Fruit fly (Drosophila melanogaster) whole organism, prepupa: ENCODE results near the gene Fer3HCH.

Experiments used
- Blimp-1 ChIP-seq: fragments of 200-800 bp; sonication (Bioruptor generic); optimal IDR thresholded peaks from 3 replicates; lab custom pipeline; 2017; ENCODE audit warnings: missing biosample characterization, missing genetic modification characterization, mild to moderate bottlenecking, moderate library complexity, missing genetic modification reagents
- CG10631 ChIP-seq: fragments of 200-800 bp; sonication (Bioruptor generic); optimal IDR thresholded peaks from 2 replicates; lab custom pipeline; 2016; ENCODE audit warnings: missing biosample characterization, missing genetic modification characterization
- CG10669 ChIP-seq: fragments of 200-800 bp; sonication (Bioruptor generic); optimal IDR thresholded peaks from 3 replicates; lab custom pipeline; 2018; ENCODE audit warnings: missing biosample characterization, mild to moderate bottlenecking, missing genetic modification characterization, moderate library complexity
- CG11294 ChIP-seq: fragments of 200-800 bp; sonication (Bioruptor generic); IDR thresholded peaks from 2 replicates; pipeline ENCODE4 v1.3.6; 2022; ENCODE audit warnings: missing biosample characterization, missing genetic modification characterization
- CG11902 ChIP-seq: fragments of 200-800 bp; sonication (Bioruptor generic); optimal IDR thresholded peaks from 3 replicates; lab custom pipeline; 2016; ENCODE audit warnings: missing biosample characterization, missing genetic modification characterization
- CG1621 ChIP-seq: fragments of 200-800 bp; sonication (Bioruptor generic); optimal IDR thresholded peaks from 3 replicates; lab custom pipeline; 2018; ENCODE audit warnings: missing biosample characterization, mild to moderate bottlenecking, missing genetic modification characterization
- CG16779 ChIP-seq: fragments of 200-800 bp; sonication (Bioruptor generic); optimal IDR thresholded peaks from 3 replicates; lab custom pipeline; 2017; ENCODE audit warnings: missing biosample characterization, mild to moderate bottlenecking, missing genetic modification characterization
- CG3032 ChIP-seq: fragments of 200-800 bp; optimal IDR thresholded peaks from 2 replicates; lab custom pipeline; 2019; ENCODE audit warnings: missing biosample characterization, mild to moderate bottlenecking, missing genetic modification characterization, moderate library complexity
- CG31627 ChIP-seq: fragments of 200-800 bp; sonication (Bioruptor generic); optimal IDR thresholded peaks from 3 replicates; lab custom pipeline; 2016; ENCODE audit warnings: missing biosample characterization, missing genetic modification characterization
- CG32006 ChIP-seq: fragments of 200-800 bp; sonication (Bioruptor generic); optimal IDR thresholded peaks from 3 replicates; lab custom pipeline; 2017; ENCODE audit warnings: missing biosample characterization, mild to moderate bottlenecking, missing genetic modification characterization
- CG4318 ChIP-seq: fragments of 200-800 bp; sonication (Bioruptor generic); optimal IDR thresholded peaks from 3 replicates; lab custom pipeline; 2017; ENCODE audit warnings: missing biosample characterization, mild to moderate bottlenecking, missing genetic modification characterization
- CG6163 ChIP-seq: fragments of 200-800 bp; sonication (Bioruptor generic); IDR thresholded peaks from 3 replicates; pipeline ENCODE4 v1.3.6; 2022; ENCODE audit warnings: missing biosample characterization, missing genetic modification characterization
- CG6276 ChIP-seq: fragments of 200-800 bp; sonication (Bioruptor generic); optimal IDR thresholded peaks from 2 replicates; lab custom pipeline; 2017; ENCODE audit warnings: missing biosample characterization, mild to moderate bottlenecking, missing genetic modification characterization
- CG6792 ChIP-seq: fragments of 200-800 bp; sonication (Bioruptor generic); optimal IDR thresholded peaks from 3 replicates; lab custom pipeline; 2016; ENCODE audit warnings: missing biosample characterization, missing genetic modification characterization
- CG6808 ChIP-seq: fragments of 200-800 bp; sonication (Bioruptor generic); optimal IDR thresholded peaks from 3 replicates; lab custom pipeline; 2017; ENCODE audit warnings: missing biosample characterization, missing genetic modification characterization, mild to moderate bottlenecking, moderate library complexity, missing genetic modification reagents
- CG6854 ChIP-seq: fragments of 200-800 bp; sonication (Bioruptor generic); optimal IDR thresholded peaks from 2 replicates; lab custom pipeline; 2017; ENCODE audit warnings: missing biosample characterization, mild to moderate bottlenecking, missing genetic modification characterization
- CG7368 ChIP-seq: fragments of 200-800 bp; sonication (Bioruptor generic); optimal IDR thresholded peaks from 3 replicates; lab custom pipeline; 2016; ENCODE audit warnings: missing biosample characterization, missing genetic modification characterization
- CG8119 ChIP-seq: fragments of 200-800 bp; sonication (Bioruptor generic); IDR thresholded peaks from 3 replicates; pipeline ENCODE4 v1.3.6; 2022; ENCODE audit warnings: missing biosample characterization, missing genetic modification characterization
- CG8319 ChIP-seq: fragments of 200-800 bp; sonication (Bioruptor generic); optimal IDR thresholded peaks from 3 replicates; lab custom pipeline; 2016; ENCODE audit warnings: missing biosample characterization, missing genetic modification characterization
- CG9139 ChIP-seq: fragments of 200-800 bp; sonication (Bioruptor generic); optimal IDR thresholded peaks from 3 replicates; lab custom pipeline; 2017; ENCODE audit warnings: missing biosample characterization, mild to moderate bottlenecking, missing genetic modification characterization
- Eip75B ChIP-seq: fragments of 200-800 bp; sonication (Bioruptor generic); optimal IDR thresholded peaks from 3 replicates; lab custom pipeline; 2016; ENCODE audit warnings: missing biosample characterization, missing genetic modification characterization
- Eip78C ChIP-seq: fragments of 200-800 bp; sonication (Bioruptor generic); peaks from one replicate; lab custom pipeline; 2016; ENCODE audit warnings: missing biosample characterization, missing genetic modification characterization
- Ets21C ChIP-seq: fragments of 200-800 bp; sonication (Bioruptor generic); optimal IDR thresholded peaks from 3 replicates; lab custom pipeline; 2016; ENCODE audit warnings: missing biosample characterization, missing genetic modification characterization
- Ets96B ChIP-seq: fragments of 200-800 bp; optimal IDR thresholded peaks from 2 replicates; lab custom pipeline; 2019; ENCODE audit warnings: missing biosample characterization, mild to moderate bottlenecking, missing genetic modification characterization, moderate library complexity
- Gug ChIP-seq: fragments of 200-800 bp; sonication (Bioruptor generic); IDR thresholded peaks from 2 replicates; pipeline ENCODE4 v1.3.6; 2022; ENCODE audit warnings: missing biosample characterization, missing genetic modification characterization
- Hr39 ChIP-seq: fragments of 200-800 bp; sonication (Bioruptor generic); optimal IDR thresholded peaks from 2 replicates; lab custom pipeline; 2016; ENCODE audit warnings: missing biosample characterization, missing genetic modification characterization
- Hr4 ChIP-seq: fragments of 200-800 bp; sonication (Bioruptor generic); optimal IDR thresholded peaks from 3 replicates; lab custom pipeline; 2016; ENCODE audit warnings: missing biosample characterization, missing genetic modification characterization
- Lpt ChIP-seq: fragments of 200-800 bp; sonication (Bioruptor generic); optimal IDR thresholded peaks from 3 replicates; lab custom pipeline; 2016; ENCODE audit warnings: missing biosample characterization, missing genetic modification characterization
- Met ChIP-seq: fragments of 200-800 bp; sonication (Bioruptor generic); optimal IDR thresholded peaks from 3 replicates; lab custom pipeline; 2016; ENCODE audit warnings: missing biosample characterization, missing genetic modification characterization
- OdsH ChIP-seq: fragments of 200-800 bp; sonication (Bioruptor generic); optimal IDR thresholded peaks from 3 replicates; lab custom pipeline; 2016; ENCODE audit warnings: missing biosample characterization, missing genetic modification characterization
- Smox ChIP-seq: fragments of 200-800 bp; sonication (Bioruptor generic); optimal IDR thresholded peaks from 3 replicates; lab custom pipeline; 2016; ENCODE audit warnings: missing biosample characterization, missing genetic modification characterization
- Sox102F ChIP-seq: fragments of 200-800 bp; sonication (Bioruptor generic); optimal IDR thresholded peaks from 2 replicates; lab custom pipeline; 2016; ENCODE audit warnings: missing biosample characterization, mild to moderate bottlenecking, missing genetic modification characterization
- Sox14 ChIP-seq: fragments of 200-800 bp; sonication (Bioruptor generic); optimal IDR thresholded peaks from 3 replicates; lab custom pipeline; 2016; ENCODE audit warnings: missing biosample characterization, missing genetic modification characterization
- achi ChIP-seq: fragments of 200-800 bp; sonication (Bioruptor generic); optimal IDR thresholded peaks from 3 replicates; lab custom pipeline; 2016; ENCODE audit warnings: missing biosample characterization, missing genetic modification characterization
- cyc ChIP-seq: fragments of 200-800 bp; sonication (Bioruptor generic); optimal IDR thresholded peaks from 3 replicates; lab custom pipeline; 2016; ENCODE audit warnings: missing biosample characterization, missing genetic modification characterization
- dac ChIP-seq: fragments of 200-800 bp; sonication (Bioruptor generic); optimal IDR thresholded peaks from 2 replicates; lab custom pipeline; 2017; ENCODE audit warnings: missing biosample characterization, mild to moderate bottlenecking, missing genetic modification characterization
- dsx ChIP-seq: fragments of 200-800 bp; optimal IDR thresholded peaks from 3 replicates; lab custom pipeline; 2019; ENCODE audit warnings: missing biosample characterization, mild to moderate bottlenecking, missing genetic modification characterization, moderate library complexity; ENCODE audit not compliant: poor library complexity, severe bottlenecking
- eg ChIP-seq: fragments of 200-800 bp; sonication (Bioruptor generic); IDR thresholded peaks from 3 replicates; pipeline ENCODE4 v1.3.6; 2022; ENCODE audit warnings: missing biosample characterization, missing genetic modification characterization
- esn ChIP-seq: fragments of 200-800 bp; sonication (Bioruptor generic); optimal IDR thresholded peaks from 2 replicates; lab custom pipeline; 2016; ENCODE audit warnings: missing biosample characterization, mild to moderate bottlenecking, missing genetic modification characterization, moderate library complexity
- fd59A ChIP-seq: fragments of 200-800 bp; sonication (Bioruptor generic); optimal IDR thresholded peaks from 2 replicates; lab custom pipeline; 2017; ENCODE audit warnings: missing biosample characterization, mild to moderate bottlenecking, missing genetic modification characterization, missing genetic modification reagents
- fd85E ChIP-seq: fragments of 200-800 bp; sonication (Bioruptor generic); optimal IDR thresholded peaks from 3 replicates; lab custom pipeline; 2016; ENCODE audit warnings: missing biosample characterization, missing genetic modification characterization
- fkh ChIP-seq: fragments of 200-800 bp; sonication (Bioruptor generic); optimal IDR thresholded peaks from 3 replicates; lab custom pipeline; 2017; ENCODE audit warnings: missing biosample characterization, mild to moderate bottlenecking, missing genetic modification characterization, moderate library complexity
- lz ChIP-seq: fragments of 200-800 bp; sonication (Bioruptor generic); optimal IDR thresholded peaks from 3 replicates; lab custom pipeline; 2016; ENCODE audit warnings: missing biosample characterization, missing genetic modification characterization
- pdm3 ChIP-seq: fragments of 200-800 bp; sonication (Bioruptor generic); optimal IDR thresholded peaks from 3 replicates; lab custom pipeline; 2016; ENCODE audit warnings: missing biosample characterization, missing genetic modification characterization
- salr ChIP-seq, 2 experiments: fragments of 200-800 bp; sonication (Bioruptor generic); optimal IDR thresholded peaks; 3 replicates each; lab custom pipeline; 2016 to 2018; ENCODE audit warnings: missing biosample characterization in 2 of 2, missing genetic modification characterization in 2 of 2, mild to moderate bottlenecking in 1 of 2
- spab ChIP-seq: fragments of 200-800 bp; sonication (Bioruptor generic); optimal IDR thresholded peaks from 2 replicates; lab custom pipeline; 2017; ENCODE audit warnings: missing biosample characterization, mild to moderate bottlenecking, missing genetic modification characterization, missing genetic modification reagents
- ss ChIP-seq, 2 experiments: fragments of 200-800 bp; sonication (Bioruptor generic); optimal IDR thresholded peaks; 2 replicates in 1 of 2; 3 replicates in 1 of 2; lab custom pipeline; 2017 to 2018; ENCODE audit warnings: mild to moderate bottlenecking in 2 of 2, missing biosample characterization in 2 of 2, missing genetic modification characterization in 2 of 2, moderate library complexity in 1 of 2
- topi ChIP-seq: fragments of 200-800 bp; sonication (Bioruptor generic); optimal IDR thresholded peaks from 3 replicates; lab custom pipeline; 2016; ENCODE audit warnings: missing biosample characterization, missing genetic modification characterization
- vri ChIP-seq: fragments of 200-800 bp; sonication (Bioruptor generic); optimal IDR thresholded peaks from 3 replicates; lab custom pipeline; 2016; ENCODE audit warnings: missing biosample characterization, mild to moderate bottlenecking, missing genetic modification characterization

Gene Fer3HCH

DNA sequence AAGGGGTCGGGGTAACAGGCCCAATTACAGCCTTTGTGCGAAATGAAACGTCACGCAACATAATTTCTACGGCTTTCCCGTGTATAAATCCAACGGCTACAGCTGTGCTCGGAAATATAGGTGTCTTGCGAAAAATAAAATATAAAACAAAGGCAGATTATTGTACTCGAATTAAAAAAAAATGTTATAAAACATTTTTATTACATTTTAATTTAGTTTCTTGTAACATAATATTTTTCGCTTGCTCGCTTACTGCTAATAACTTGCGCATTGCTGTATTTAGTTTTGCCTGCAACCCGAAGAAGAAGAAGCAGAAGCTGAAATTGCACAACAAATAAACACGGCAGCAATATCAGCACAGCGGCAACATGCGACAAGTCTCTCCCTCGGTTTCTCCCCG lies 35.1 kb upstream of the Fer3HCH start (continued):
- TF ChIP-seq fkh (GFP tag; lab: Kevin White, UChicago): no peak
- TF ChIP-seq CG3032: peak; percentile 75
- peak; percentile 87 for TF ChIP-seq CG6276 (GFP tag; lab: Kevin White, UChicago)
- TF ChIP-seq vri (GFP tag; lab: Kevin White, UChicago): peak; percentile 17
- peak; percentile 53 for TF ChIP-seq Met (GFP tag; lab: Kevin White, UChicago)
- TF ChIP-seq pdm3 (GFP tag; lab: Kevin White, UChicago): peak; percentile 81
- TF ChIP-seq eg: peak; percentile 91
- peak; percentile 63 for TF ChIP-seq Sox102F (GFP tag; lab: Kevin White, UChicago)
- TF ChIP-seq esn: peak; percentile 71
- peak; percentile 72 for TF ChIP-seq CG10669
- TF ChIP-seq spab: peak; percentile 59
- TF ChIP-seq Hr39: peak; percentile 46
- peak; percentile 45 for TF ChIP-seq Sox14 (GFP tag; lab: Kevin White, UChicago)
- peak; percentile 64 for TF ChIP-seq Smox
- TF ChIP-seq CG6808 (GFP tag; lab: Kevin White, UChicago): peak; percentile 69
- TF ChIP-seq CG10631 (GFP tag; lab: Kevin White, UChicago): peak; percentile 73

DNA sequence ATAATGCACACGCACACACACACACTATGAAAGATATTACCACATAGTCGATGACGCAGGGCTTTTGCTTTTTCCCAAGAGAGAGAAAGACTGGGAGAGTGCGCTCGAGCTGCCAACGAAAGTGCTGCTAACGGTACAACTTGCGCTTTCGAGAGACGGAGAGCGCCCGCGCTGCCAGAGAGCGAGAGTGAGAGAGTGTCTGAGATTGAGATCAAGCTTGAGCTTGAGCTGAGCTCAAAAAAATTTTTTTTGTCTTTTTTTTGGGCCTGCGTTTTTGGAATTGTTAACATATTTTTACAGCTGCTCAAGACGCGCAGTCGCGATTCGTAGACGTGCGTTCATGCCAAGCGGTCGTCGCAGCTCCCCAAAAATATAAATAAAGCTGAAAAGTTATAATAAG lies 30.9 kb upstream of the Fer3HCH start, which contains the start of gene CG32645:
CG32645 (plus strand) TSS at position 313 of the 400 bp plus-strand sequence.
- TF ChIP-seq Lpt (peak; percentile 0), ss (GFP tag; optimal IDR thresholded peaks at IDR 0.05; lab: Kevin White, UChicago) (no peak), dsx (no peak), CG10669 (no peak), CG9139 (no peak), CG8119 (GFP tag; lab: Robert Waterston, UW) (peak; percentile 42; the same call in 2 of the 3 replicates), Hr4 (no peak), CG6276 (GFP tag; lab: Kevin White, UChicago) (peak; percentile 48), topi (GFP tag; lab: Kevin White, UChicago) (no peak), lz (GFP tag; lab: Kevin White, UChicago) (no peak), CG3032 (no peak), Ets21C (no peak), OdsH (GFP tag; lab: Kevin White, UChicago) (no peak), CG11902 (GFP tag; lab: Kevin White, UChicago) (no peak), Smox (no peak), CG7368 (GFP tag; lab: Kevin White, UChicago) (no peak), CG31627 (no peak), fd85E (GFP tag; lab: Kevin White, UChicago) (no peak), CG6792 (GFP tag; lab: Kevin White, UChicago) (no peak), esn (no peak), Eip75B (GFP tag; lab: Kevin White, UChicago) (no peak), Ets96B (tag; lab: Kevin White, UChicago) (no peak), eg (peak; percentile 51; the same call in 1 of the 3 replicates), Eip78C (GFP tag; lab: Kevin White, UChicago) (peak; percentile 51), Gug (GFP tag; lab: Robert Waterston, UW) (no peak), CG16779 (tag; lab: Kevin White, UChicago) (no peak), fd59A (no peak), CG10631 (GFP tag; lab: Kevin White, UChicago) (no peak), CG6854 (GFP tag; lab: Kevin White, UChicago) (peak; percentile 82), CG11294 (GFP tag; lab: Robert Waterston, UW) (no peak), CG4318 (GFP tag; lab: Kevin White, UChicago) (no peak), Sox14 (GFP tag; lab: Kevin White, UChicago) (no peak), dac (GFP tag; lab: Kevin White, UChicago) (no peak), cyc (no peak), Hr39 (no peak), CG32006 (GFP tag; lab: Kevin White, UChicago) (no peak), vri (GFP tag; lab: Kevin White, UChicago) (peak; percentile 63), achi (no peak), Blimp-1 (GFP tag; lab: Kevin White, UChicago) (peak; percentile 98), CG1621 (tag; lab: Kevin White, UChicago) (no peak), CG6163 (0 out of 3 replicates have a peak, but pooled peaks have one; percentile 30), CG8319 (GFP tag; lab: Kevin White, UChicago) (no peak), CG6808 (GFP tag; lab: Kevin White, UChicago) (no peak), salr (GFP tag; optimal IDR thresholded peaks at IDR 0.05; lab: Kevin White, UChicago) (no peak)
